Worm (Caenorhabditis elegans) whole organism, early embryonic: ENCODE data around the gene bcl-7.

ENCODE experiments used
- F13C5.2 ChIP-seq: sonication (generic microtip); optimal IDR thresholded peaks from 2 replicates; lab custom pipeline; 2017; ENCODE audit warnings: mild to moderate bottlenecking, missing genetic modification characterization, inconsistent platforms, missing compliant biosample characterization
- ama-1 ChIP-seq: fragments of 150-350 bp; optimal IDR thresholded peaks from 2 replicates; lab custom pipeline; 2014

ce11 chrIII:5965368-5965767 is 39.5 kb downstream of the bcl-7 start:
- TF ChIP-seq F13C5.2 (no peak), ama-1 (lab: Kevin White, UChicago) (no peak)
